Worm (Caenorhabditis elegans): ENCODE measurements around the gene C16H3.3.
"Not testable (repeated sequence)": the region's sequence is repeated elsewhere in the genome, so short reads cannot be mapped to it uniquely, and the experiment has no call there.

DNA sequence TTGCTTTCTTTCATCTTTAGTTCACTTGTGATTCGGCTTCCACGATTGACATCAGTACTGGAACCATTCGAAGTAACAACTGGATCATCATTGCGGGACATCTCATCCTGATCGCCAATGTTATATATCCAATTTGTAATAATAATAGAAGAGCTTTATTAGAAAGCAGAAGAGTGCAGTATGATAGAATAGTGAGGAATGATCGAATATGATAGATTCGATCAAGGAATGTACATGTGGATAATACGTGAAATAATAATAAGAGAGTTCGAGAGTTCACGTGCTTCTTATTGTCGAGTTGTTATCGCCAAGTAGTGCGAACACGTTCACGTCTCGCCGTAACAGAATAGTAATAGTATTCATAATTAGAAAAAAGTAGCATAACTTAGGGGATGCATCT, 30.8 kb downstream of the C16H3.3 start, which contains the start of gene F39B3.3:
- not testable (repeated sequence) for TF ChIP-seq nhr-28 (tag; optimal IDR thresholded peaks at IDR 0.05); nhr-2 (tag; optimal IDR thresholded peaks at IDR 0.05); elt-1 (tag; optimal IDR thresholded peaks at IDR 0.05; ENCODE audit: borderline replicate concordance, insufficient read depth); ztf-11 (tag; optimal IDR thresholded peaks at IDR 0.05); ces-1 (GFP tag; optimal IDR thresholded peaks at IDR 0.05); pha-4 (tag; optimal IDR thresholded peaks at IDR 0.05); lin-13 (tag; optimal IDR thresholded peaks at IDR 0.05); blmp-1 (tag; optimal IDR thresholded peaks at IDR 0.05)

Measured in whole organism, mixed stage, embryonic.